Fruit fly (Drosophila melanogaster): Measurements from ENCODE around the gene CG9368.

The CG9368 gene

dm6 chr3L:19618072-19618958 lies 16.9 kb downstream of the CG9368 start, which contains the start of gene asf1 (continued):
- TF ChIP-seq cwo (GFP tag; optimal IDR thresholded peaks at IDR 0.05) (no peak), repo (GFP tag; optimal IDR thresholded peaks at IDR 0.05) (no peak), Dref (GFP tag; IDR thresholded peaks at IDR 0.05) (peak; percentile 63), CG15479 (GFP tag; optimal IDR thresholded peaks at IDR 0.05) (peak; percentile 53), CG12659 (GFP tag; optimal IDR thresholded peaks at IDR 0.05) (peak; percentile 70), fu2 (GFP tag; optimal IDR thresholded peaks at IDR 0.05) (no peak), nmo (GFP tag; optimal IDR thresholded peaks at IDR 0.05) (peak; percentile 60), sim (GFP tag; IDR thresholded peaks at IDR 0.05) (no peak), unpg (GFP tag; optimal IDR thresholded peaks at IDR 0.05) (no peak), chn (GFP tag; optimal IDR thresholded peaks at IDR 0.05) (peak; percentile 6), Hmx (GFP tag; optimal IDR thresholded peaks at IDR 0.05) (no peak), Ravus (GFP tag; IDR thresholded peaks at IDR 0.05) (no peak), phol (tag; optimal IDR thresholded peaks at IDR 0.05) (peak; percentile 42), CG10209 (GFP tag; optimal IDR thresholded peaks at IDR 0.05) (no peak), nerfin-2 (GFP tag; IDR thresholded peaks at IDR 0.05; ENCODE audit: partially characterized antibody) (no peak), CG13775 (GFP tag; optimal IDR thresholded peaks at IDR 0.05) (peak; percentile 9), CG17568 (GFP tag; optimal IDR thresholded peaks at IDR 0.05) (no peak), caup (GFP tag; optimal IDR thresholded peaks at IDR 0.05; ENCODE audit: severe bottlenecking) (no peak), CG8281 (tag; optimal IDR thresholded peaks at IDR 0.05) (no peak), wor (GFP tag; IDR thresholded peaks at IDR 0.05) (no peak), nom (GFP tag; optimal IDR thresholded peaks at IDR 0.05) (no peak), Jarid2 (GFP tag; optimal IDR thresholded peaks at IDR 0.05) (no peak), pan (optimal IDR thresholded peaks at IDR 0.05) (no peak), pan (GFP tag; optimal IDR thresholded peaks at IDR 0.05 in 1 of 2, IDR thresholded peaks at IDR 0.05 in 1 of 2) (no peak), CG10979 (tag; optimal IDR thresholded peaks at IDR 0.05) (peak; percentile 19), onecut (GFP tag; IDR thresholded peaks at IDR 0.05) (peak; percentile 68), CG1603 (tag; optimal IDR thresholded peaks at IDR 0.05) (no peak), CG8290 (GFP tag; optimal IDR thresholded peaks at IDR 0.05) (peak; percentile 21), CG8290 (tag; optimal IDR thresholded peaks at IDR 0.05) (no peak), CG5953 (GFP tag; IDR thresholded peaks at IDR 0.05) (no peak), peb (GFP tag; IDR thresholded peaks at IDR 0.05) (no peak), TFAM (GFP tag; optimal IDR thresholded peaks at IDR 0.05) (no peak), zfh1 (GFP tag; IDR thresholded peaks at IDR 0.05) (no peak)

DNA sequence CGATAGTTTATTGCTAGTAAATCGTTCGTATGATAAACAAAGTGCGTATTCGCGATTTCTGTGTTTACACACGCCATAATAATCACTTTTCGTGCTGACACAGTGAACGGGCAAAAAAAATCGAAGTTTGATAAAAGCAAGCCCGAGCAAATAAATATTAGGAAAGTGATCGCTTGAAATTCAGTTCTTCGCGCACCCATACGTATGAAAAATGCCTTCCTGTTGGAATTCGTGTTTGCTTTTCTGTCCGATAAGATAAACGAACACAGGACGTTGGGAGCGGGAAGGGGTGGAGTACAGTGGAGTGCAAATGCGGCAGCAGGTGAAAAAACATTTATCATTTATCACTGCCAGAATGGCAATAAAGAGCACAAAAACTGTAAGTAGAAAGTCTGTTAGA lies 29.3 kb downstream of the CG9368 start:
- TF ChIP-seq sob (GFP tag; IDR thresholded peaks at IDR 0.05) (peak; percentile 11; the same call in 1 of the 2 replicates), CG18262 (tag; optimal IDR thresholded peaks at IDR 0.05) (no peak), lab (GFP tag; optimal IDR thresholded peaks at IDR 0.05) (peak; percentile 80), row (GFP tag; IDR thresholded peaks at IDR 0.05) (peak; percentile 43; the same call in 2 of the 3 replicates), CG18599 (GFP tag; optimal IDR thresholded peaks at IDR 0.05) (peak; percentile 68), CG15479 (GFP tag; optimal IDR thresholded peaks at IDR 0.05) (peak; percentile 16), pho (GFP tag; optimal IDR thresholded peaks at IDR 0.05) (peak; percentile 3), NK7.1 (GFP tag; optimal IDR thresholded peaks at IDR 0.05) (no peak), Opbp (GFP tag; IDR thresholded peaks at IDR 0.05; ENCODE audit: partially characterized antibody) (0 out of 3 replicates have a peak, but pooled peaks have one; percentile 38), CG14014 (GFP tag; IDR thresholded peaks at IDR 0.05) (no peak), CG6854 (GFP tag; optimal IDR thresholded peaks at IDR 0.05) (peak; percentile 31), CG12391 (tag; optimal IDR thresholded peaks at IDR 0.05) (no peak), cg (GFP tag; optimal IDR thresholded peaks at IDR 0.05) (peak; percentile 42), CG2120 (GFP tag; optimal IDR thresholded peaks at IDR 0.05) (peak; percentile 1), CG13624 (GFP tag; optimal IDR thresholded peaks at IDR 0.05) (peak; percentile 2), ham (GFP tag; IDR thresholded peaks at IDR 0.05) (no peak), CG14860 (GFP tag; IDR thresholded peaks at IDR 0.05; ENCODE audit: partially characterized antibody) (no peak), pan (optimal IDR thresholded peaks at IDR 0.05) (no peak), pan (GFP tag; optimal IDR thresholded peaks at IDR 0.05 in 1 of 2, IDR thresholded peaks at IDR 0.05 in 1 of 2) (peak in 1 of 2 experiments; percentile 31)
